Fruit fly (Drosophila melanogaster): ENCODE results near the gene Taf12.

Gene Taf12

dm6 chr3R:11673955-11674663, 5.4 kb downstream of the Taf12 start, which contains the start of gene CG14715 (continued):
- TF ChIP-seq Ssrp (tag; optimal IDR thresholded peaks at IDR 0.05) (peak; percentile 47), Ada2b (GFP tag; IDR thresholded peaks at IDR 0.05) (no peak), CG7928 (GFP tag; optimal IDR thresholded peaks at IDR 0.05) (no peak), E2f1 (GFP tag; IDR thresholded peaks at IDR 0.05) (peak; percentile 57), nerfin-2 (GFP tag; IDR thresholded peaks at IDR 0.05; ENCODE audit: partially characterized antibody) (no peak), CG1647 (GFP tag; optimal IDR thresholded peaks at IDR 0.05) (no peak), CG1603 (tag; optimal IDR thresholded peaks at IDR 0.05) (no peak), CG8290 (GFP tag; optimal IDR thresholded peaks at IDR 0.05) (peak; percentile 46), CG8290 (tag; optimal IDR thresholded peaks at IDR 0.05) (no peak), CG8281 (tag; optimal IDR thresholded peaks at IDR 0.05) (no peak), sens (GFP tag) (peak; percentile 87), CG31365 (tag; optimal IDR thresholded peaks at IDR 0.05) (no peak), ci (GFP tag; IDR thresholded peaks at IDR 0.05) (no peak), CG8944 (GFP tag; optimal IDR thresholded peaks at IDR 0.05) (peak; percentile 35), CG34376 (GFP tag; optimal IDR thresholded peaks at IDR 0.05) (no peak), CHES-1-like (GFP tag; optimal IDR thresholded peaks at IDR 0.05) (peak; percentile 55), row (GFP tag; IDR thresholded peaks at IDR 0.05) (peak; percentile 82), Abd-B (GFP tag; optimal IDR thresholded peaks at IDR 0.05) (peak; percentile 59), CoRest (tag; optimal IDR thresholded peaks at IDR 0.05) (peak; percentile 60), chif (GFP tag; optimal IDR thresholded peaks at IDR 0.05) (peak; percentile 20 to 34), Atf6 (GFP tag; IDR thresholded peaks at IDR 0.05) (peak; percentile 34; the same call in 1 of the 2 replicates), tgo (GFP tag; IDR thresholded peaks at IDR 0.05) (peak; percentile 69), CG4730 (GFP tag; IDR thresholded peaks at IDR 0.05) (no peak), Bdp1 (GFP tag; optimal IDR thresholded peaks at IDR 0.05) (no peak), Nf-YB (GFP tag; optimal IDR thresholded peaks at IDR 0.05) (peak; percentile 8), Ptx1 (GFP tag; IDR thresholded peaks at IDR 0.05) (peak; percentile 75), CG13775 (GFP tag; optimal IDR thresholded peaks at IDR 0.05) (peak; percentile 45), CG6175 (GFP tag; IDR thresholded peaks at IDR 0.05) (no peak), amos (GFP tag; IDR thresholded peaks at IDR 0.05; ENCODE audit: partially characterized antibody) (no peak; the same call in 1 of the 2 replicates), CG4617 (GFP tag; optimal IDR thresholded peaks at IDR 0.05; ENCODE audit: borderline replicate concordance) (peak; percentile 68), CG4424 (GFP tag; optimal IDR thresholded peaks at IDR 0.05) (no peak), Mrtf (GFP tag; IDR thresholded peaks at IDR 0.05) (no peak), kay (GFP tag; optimal IDR thresholded peaks at IDR 0.05) (peak; percentile 11), CG2202 (tag; optimal IDR thresholded peaks at IDR 0.05) (no peak), CG31441 (GFP tag; IDR thresholded peaks at IDR 0.05) (peak; percentile 64), CG17568 (GFP tag; optimal IDR thresholded peaks at IDR 0.05) (no peak), CG31224 (GFP tag; IDR thresholded peaks at IDR 0.05) (no peak), gsb-n (tag; optimal IDR thresholded peaks at IDR 0.05) (no peak), CG11695 (GFP tag; IDR thresholded peaks at IDR 0.05) (0 out of 3 replicates have a peak, but pooled peaks have one; percentile 15), CG14860 (GFP tag; IDR thresholded peaks at IDR 0.05; ENCODE audit: partially characterized antibody) (no peak), CG14050 (GFP tag; IDR thresholded peaks at IDR 0.05) (no peak), ash1 (GFP tag; optimal IDR thresholded peaks at IDR 0.05) (no peak), CG7745 (tag; optimal IDR thresholded peaks at IDR 0.05) (no peak), Asciz (GFP tag; optimal IDR thresholded peaks at IDR 0.05) (no peak), kni (GFP tag; optimal IDR thresholded peaks at IDR 0.05) (no peak), pfk (GFP tag; optimal IDR thresholded peaks at IDR 0.05) (no peak), CG17912 (GFP tag; optimal IDR thresholded peaks at IDR 0.05) (no peak), p53 (GFP tag; optimal IDR thresholded peaks at IDR 0.05) (no peak), cad (GFP tag; optimal IDR thresholded peaks at IDR 0.05) (no peak), CG12219 (GFP tag; optimal IDR thresholded peaks at IDR 0.05) (no peak)

All from whole organism, embryonic.